Fruit fly (Drosophila melanogaster): ENCODE measurements around the gene FucTD.

- TF ChIP-seq CG32006 (GFP tag; optimal IDR thresholded peaks at IDR 0.05): no peak
- TF ChIP-seq Hr39 (GFP tag; optimal IDR thresholded peaks at IDR 0.05): peak; percentile 4
- no peak for TF ChIP-seq lz (GFP tag; optimal IDR thresholded peaks at IDR 0.05)
- no peak for TF ChIP-seq CG16779 (tag; optimal IDR thresholded peaks at IDR 0.05)
- TF ChIP-seq CG11902 (GFP tag; optimal IDR thresholded peaks at IDR 0.05): no peak
- no peak for TF ChIP-seq dsx (GFP tag; optimal IDR thresholded peaks at IDR 0.05; ENCODE audit: poor library complexity, severe bottlenecking)
These were observed 1.9 kb downstream of the FucTD start for dm6 chr3L:1417898-1418297.

Measured in whole organism, prepupa.